Fruit fly (Drosophila melanogaster) whole organism, embryonic: ENCODE data around the gene CG10338.

Source experiments
- Abd-B ChIP-seq: fragments of 200-800 bp; sonication (Bioruptor generic); optimal IDR thresholded peaks from 2 replicates; lab custom pipeline; 2018; ENCODE audit warnings: missing biosample characterization, mild to moderate bottlenecking, missing genetic modification characterization, moderate library complexity
- Aef1 ChIP-seq: fragments of 200-800 bp; sonication (Bioruptor generic); IDR thresholded peaks from 3 replicates; pipeline ENCODE4 v1.3.6; 2022; ENCODE audit warnings: missing biosample characterization, missing genetic modification characterization
- Asciz ChIP-seq: fragments of 200-800 bp; sonication (Bioruptor generic); optimal IDR thresholded peaks from 2 replicates; lab custom pipeline; 2017; ENCODE audit warnings: missing biosample characterization, mild to moderate bottlenecking, missing genetic modification characterization, missing genetic modification reagents
- Atf6 ChIP-seq: fragments of 200-800 bp; sonication (Bioruptor generic); IDR thresholded peaks from 2 replicates; pipeline ENCODE4 v1.3.6; 2022; ENCODE audit warnings: missing biosample characterization, missing genetic modification characterization
- BEAF-32 ChIP-seq: fragments of 200-800 bp; sonication (Bioruptor generic); optimal IDR thresholded peaks from 3 replicates; lab custom pipeline; 2017; ENCODE audit warnings: missing biosample characterization, missing genetic modification characterization, mild to moderate bottlenecking, moderate library complexity, missing genetic modification reagents
- CG10274 ChIP-seq: fragments of 200-800 bp; sonication (Bioruptor generic); optimal IDR thresholded peaks from 3 replicates; lab custom pipeline; 2017; ENCODE audit warnings: missing biosample characterization, mild to moderate bottlenecking, missing genetic modification characterization
- CG10321 ChIP-seq: fragments of 200-800 bp; sonication (Bioruptor generic); IDR thresholded peaks from 2 replicates; pipeline ENCODE4 v1.3.6; 2022; ENCODE audit warnings: missing biosample characterization, missing genetic modification characterization
- CG10959 ChIP-seq: fragments of 200-800 bp; sonication (Bioruptor generic); IDR thresholded peaks from 2 replicates; pipeline ENCODE4 v1.3.6; 2022; ENCODE audit warnings: missing biosample characterization, missing genetic modification characterization
- CG11504 ChIP-seq: fragments of 200-800 bp; sonication (Bioruptor generic); optimal IDR thresholded peaks from 3 replicates; lab custom pipeline; 2019; ENCODE audit warnings: missing biosample characterization, mild to moderate bottlenecking, missing genetic modification characterization, moderate library complexity
- CG12769 ChIP-seq: fragments of 200-800 bp; sonication (Bioruptor generic); optimal IDR thresholded peaks from 2 replicates; lab custom pipeline; 2019; ENCODE audit warnings: missing biosample characterization, mild to moderate bottlenecking, missing genetic modification characterization, moderate library complexity
- CG13123 ChIP-seq: fragments of 200-800 bp; sonication (Bioruptor generic); optimal IDR thresholded peaks from 2 replicates; lab custom pipeline; 2016; ENCODE audit warnings: missing biosample characterization, missing genetic modification characterization
- CG13424 ChIP-seq: fragments of 200-800 bp; sonication (Bioruptor generic); optimal IDR thresholded peaks from 2 replicates; lab custom pipeline; 2019; ENCODE audit warnings: missing biosample characterization, mild to moderate bottlenecking, missing genetic modification characterization, moderate library complexity
- CG1602 ChIP-seq: fragments of 200-800 bp; sonication (Bioruptor generic); optimal IDR thresholded peaks from 3 replicates; lab custom pipeline; 2016; ENCODE audit warnings: missing biosample characterization, missing genetic modification characterization
- CG16813 ChIP-seq: fragments of 200-800 bp; sonication (Bioruptor generic); IDR thresholded peaks from 3 replicates; pipeline ENCODE4 v1.3.6; 2022; ENCODE audit warnings: missing biosample characterization, missing genetic modification characterization; ENCODE audit not compliant: partially characterized antibody
- CG18599 ChIP-seq: fragments of 200-800 bp; sonication (Bioruptor generic); optimal IDR thresholded peaks from 3 replicates; lab custom pipeline; 2017; ENCODE audit warnings: missing biosample characterization, missing genetic modification characterization, mild to moderate bottlenecking, moderate library complexity, missing genetic modification reagents
- CG30431 ChIP-seq: fragments of 200-800 bp; sonication (Bioruptor generic); optimal IDR thresholded peaks from 2 replicates; lab custom pipeline; 2017; ENCODE audit warnings: missing biosample characterization, missing genetic modification characterization
- CG3065 ChIP-seq: fragments of 200-800 bp; sonication (Bioruptor generic); optimal IDR thresholded peaks from 2 replicates; lab custom pipeline; 2016; ENCODE audit warnings: missing biosample characterization, missing genetic modification characterization
- CG34422 ChIP-seq: fragments of 200-800 bp; sonication (Bioruptor generic); IDR thresholded peaks from 3 replicates; pipeline ENCODE4 v1.3.6; 2022; ENCODE audit warnings: missing biosample characterization, missing genetic modification characterization
- CG43689 ChIP-seq: fragments of 200-800 bp; sonication (Bioruptor generic); IDR thresholded peaks from 2 replicates; pipeline ENCODE4 v1.3.6; 2022; ENCODE audit warnings: missing biosample characterization, missing genetic modification characterization
- CG4617 ChIP-seq: fragments of 200-800 bp; sonication (Bioruptor generic); optimal IDR thresholded peaks from 3 replicates; lab custom pipeline; 2016; ENCODE audit warnings: missing biosample characterization, missing genetic modification characterization, borderline replicate concordance
- CG7271 ChIP-seq: fragments of 200-800 bp; sonication (Bioruptor generic); optimal IDR thresholded peaks from 2 replicates; lab custom pipeline; 2018; ENCODE audit warnings: missing biosample characterization, mild to moderate bottlenecking, missing genetic modification characterization, moderate library complexity
- CG8944 ChIP-seq: fragments of 200-800 bp; sonication (Bioruptor generic); optimal IDR thresholded peaks from 3 replicates; lab custom pipeline; 2016; ENCODE audit warnings: missing biosample characterization, missing genetic modification characterization
- Chrac-16 ChIP-seq: fragments of 200-800 bp; sonication (Bioruptor generic); optimal IDR thresholded peaks from 3 replicates; lab custom pipeline; 2016; ENCODE audit warnings: missing biosample characterization, missing genetic modification characterization
- CkIIα-i1 ChIP-seq: fragments of 200-800 bp; sonication (Bioruptor generic); IDR thresholded peaks from 2 replicates; pipeline ENCODE4 v1.3.6; 2022; ENCODE audit warnings: missing biosample characterization, missing genetic modification characterization
- CrebB ChIP-seq: fragments of 200-800 bp; sonication (Bioruptor generic); optimal IDR thresholded peaks from 3 replicates; lab custom pipeline; 2018; ENCODE audit warnings: missing biosample characterization, mild to moderate bottlenecking, missing genetic modification characterization
- Dll ChIP-seq: fragments of 200-800 bp; sonication (Bioruptor generic); IDR thresholded peaks from 4 replicates; pipeline ENCODE4 v1.3.6; 2022; ENCODE audit warnings: missing biosample characterization, missing genetic modification characterization; ENCODE audit not compliant: partially characterized antibody
- GATAe ChIP-seq: fragments of 200-800 bp; sonication (Bioruptor generic); conservative IDR thresholded peaks from 2 replicates; pipeline ENCODE4 v1.3.6; 2022; ENCODE audit warnings: missing biosample characterization, missing genetic modification characterization
- H2.0 ChIP-seq: fragments of 200-800 bp; sonication (Bioruptor generic); IDR thresholded peaks from 2 replicates; pipeline ENCODE4 v1.3.6; 2022; ENCODE audit warnings: missing biosample characterization, missing genetic modification characterization
- Jarid2 ChIP-seq: fragments of 200-800 bp; sonication (Bioruptor generic); optimal IDR thresholded peaks from 3 replicates; lab custom pipeline; 2017; ENCODE audit warnings: mild to moderate bottlenecking, missing biosample characterization, missing genetic modification reagents, missing genetic modification characterization
- Lhr ChIP-seq: fragments of 200-800 bp; sonication (Bioruptor generic); optimal IDR thresholded peaks from 3 replicates; lab custom pipeline; 2017; ENCODE audit warnings: mild to moderate bottlenecking, missing biosample characterization, missing genetic modification reagents, missing genetic modification characterization
- Lim3 ChIP-seq: fragments of 200-800 bp; sonication (Bioruptor generic); IDR thresholded peaks from 2 replicates; pipeline ENCODE4 v1.3.6; 2022; ENCODE audit warnings: missing biosample characterization, missing genetic modification characterization
- MESR4 ChIP-seq: fragments of 200-800 bp; sonication (Bioruptor generic); optimal IDR thresholded peaks from 2 replicates; lab custom pipeline; 2018; ENCODE audit warnings: missing biosample characterization, mild to moderate bottlenecking, missing genetic modification characterization, moderate library complexity
- Rfx ChIP-seq: fragments of 200-800 bp; sonication (Bioruptor generic); IDR thresholded peaks from 2 replicates; pipeline ENCODE4 v1.3.6; 2022; ENCODE audit warnings: missing biosample characterization, missing genetic modification characterization
- Sin3A ChIP-seq: fragments of >200 bp; optimal IDR thresholded peaks from 2 replicates; lab custom pipeline; 2018
- Six4 ChIP-seq: fragments of 200-800 bp; sonication (Bioruptor generic); optimal IDR thresholded peaks from 2 replicates; lab custom pipeline; 2016; ENCODE audit warnings: missing biosample characterization, missing genetic modification characterization
- Sry-β ChIP-seq: fragments of 200-800 bp; sonication (Bioruptor generic); optimal IDR thresholded peaks from 2 replicates; lab custom pipeline; 2018; ENCODE audit warnings: missing biosample characterization, mild to moderate bottlenecking, missing genetic modification characterization, moderate library complexity
- cg ChIP-seq: fragments of 200-800 bp; sonication (Bioruptor generic); optimal IDR thresholded peaks from 3 replicates; lab custom pipeline; 2019; ENCODE audit warnings: missing biosample characterization, mild to moderate bottlenecking, missing genetic modification characterization, moderate library complexity
- ci ChIP-seq: fragments of 200-800 bp; sonication (Bioruptor generic); IDR thresholded peaks from 3 replicates; pipeline ENCODE4 v1.3.6; 2022; ENCODE audit warnings: missing biosample characterization, missing genetic modification characterization
- dati ChIP-seq: fragments of 200-800 bp; sonication (Bioruptor generic); IDR thresholded peaks from 2 replicates; pipeline ENCODE4 v1.3.6; 2022; ENCODE audit warnings: missing biosample characterization, missing genetic modification characterization
- dm ChIP-seq: fragments of 200-800 bp; sonication (Bioruptor generic); optimal IDR thresholded peaks from 3 replicates; lab custom pipeline; 2016; ENCODE audit warnings: missing biosample characterization, missing genetic modification characterization
- ftz-f1 ChIP-seq: fragments of 200-800 bp; sonication (Bioruptor generic); optimal IDR thresholded peaks from 2 replicates; lab custom pipeline; 2016; ENCODE audit warnings: missing biosample characterization, missing genetic modification characterization
- gce ChIP-seq: fragments of 200-800 bp; sonication (Bioruptor generic); IDR thresholded peaks from 3 replicates; pipeline ENCODE4 v1.3.6; 2022; ENCODE audit warnings: missing biosample characterization, missing genetic modification characterization
- gfzf ChIP-seq: fragments of 200-800 bp; sonication (Bioruptor generic); optimal IDR thresholded peaks from 2 replicates; lab custom pipeline; 2016; ENCODE audit warnings: missing biosample characterization, mild to moderate bottlenecking, missing genetic modification characterization, moderate library complexity
- lilli ChIP-seq: fragments of 200-800 bp; sonication (Bioruptor generic); optimal IDR thresholded peaks from 3 replicates; lab custom pipeline; 2016; ENCODE audit warnings: missing biosample characterization, missing genetic modification characterization
- nerfin-2 ChIP-seq: fragments of 200-800 bp; sonication (Bioruptor generic); IDR thresholded peaks from 2 replicates; pipeline ENCODE4 v1.3.6; 2022; ENCODE audit warnings: missing biosample characterization, missing genetic modification characterization; ENCODE audit not compliant: partially characterized antibody
- nmo ChIP-seq: fragments of 200-800 bp; sonication (Bioruptor generic); optimal IDR thresholded peaks from 2 replicates; lab custom pipeline; 2018; ENCODE audit warnings: missing biosample characterization, mild to moderate bottlenecking, missing genetic modification characterization, moderate library complexity
- sens ChIP-seq: fragments of 200-800 bp; sonication (Bioruptor generic); peaks from one replicate; lab custom pipeline; 2016; ENCODE audit warnings: missing biosample characterization, missing genetic modification characterization
- slou ChIP-seq: fragments of 200-800 bp; sonication (Bioruptor generic); optimal IDR thresholded peaks from 3 replicates; lab custom pipeline; 2016; ENCODE audit warnings: missing biosample characterization, missing genetic modification characterization
- sqz ChIP-seq: fragments of 200-800 bp; sonication (Bioruptor generic); optimal IDR thresholded peaks from 3 replicates; lab custom pipeline; 2018; ENCODE audit warnings: missing biosample characterization, mild to moderate bottlenecking, missing genetic modification characterization
- wor ChIP-seq: fragments of 200-800 bp; sonication (Bioruptor generic); IDR thresholded peaks from 2 replicates; pipeline ENCODE4 v1.3.6; 2022; ENCODE audit warnings: missing biosample characterization, missing genetic modification characterization
- zfh1 ChIP-seq: fragments of 200-800 bp; sonication (Bioruptor generic); IDR thresholded peaks from 3 replicates; pipeline ENCODE4 v1.3.6; 2022; ENCODE audit warnings: missing biosample characterization, missing genetic modification characterization

The CG10338 gene

dm6 chr2L:18695404-18695804 lies at the start of gene CG10338, which contains the start of gene CG10383 (continued):
- TF ChIP-seq CG30431 (GFP tag; lab: Kevin White, UChicago) (peak; percentile 72), CrebB (tag; lab: Kevin White, UChicago) (peak; percentile 61), dm (GFP tag; lab: Kevin White, UChicago) (peak; percentile 85), CG7271 (tag; lab: Kevin White, UChicago) (peak; percentile 53), Asciz (GFP tag; lab: Kevin White, UChicago) (peak; percentile 58), CG16813 (GFP tag; lab: Robert Waterston, UW) (no peak), GATAe (GFP tag; lab: Robert Waterston, UW) (peak; percentile 83), Lhr (GFP tag; lab: Kevin White, UChicago) (peak; percentile 62), CG11504 (peak; percentile 70), ci (GFP tag; lab: Robert Waterston, UW) (peak; percentile 97), gfzf (GFP tag; lab: Kevin White, UChicago) (peak; percentile 77), CG43689 (GFP tag; lab: Robert Waterston, UW) (peak; percentile 55), Sin3A (peak; percentile 97), CG8944 (GFP tag; lab: Kevin White, UChicago) (peak; percentile 91), Abd-B (GFP tag; lab: Kevin White, UChicago) (peak; percentile 80), CG1602 (GFP tag; lab: Kevin White, UChicago) (peak; percentile 84), CG10274 (GFP tag; lab: Kevin White, UChicago) (no peak), Lim3 (GFP tag; lab: Robert Waterston, UW) (0 out of 2 replicates have a peak, but pooled peaks have one; percentile 33), Aef1 (peak; percentile 91), nerfin-2 (GFP tag; lab: Robert Waterston, UW) (no peak), slou (GFP tag; lab: Kevin White, UChicago) (peak; percentile 84), CG18599 (GFP tag; lab: Kevin White, UChicago) (peak; percentile 92), lilli (GFP tag; lab: Kevin White, UChicago) (peak; percentile 95), CG10959 (GFP tag; lab: Robert Waterston, UW) (no peak), H2.0 (GFP tag; lab: Robert Waterston, UW) (peak; percentile 88), CkIIα-i1 (GFP tag; lab: Robert Waterston, UW) (no peak), CG10321 (peak; percentile 75), BEAF-32 (GFP tag; lab: Kevin White, UChicago) (peak; percentile 49), Dll (GFP tag; lab: Robert Waterston, UW) (no peak), Sry-β (GFP tag; lab: Kevin White, UChicago) (peak; percentile 9), nmo (GFP tag; lab: Kevin White, UChicago) (peak; percentile 87), CG13123 (GFP tag; lab: Kevin White, UChicago) (peak; percentile 71), Jarid2 (GFP tag; lab: Kevin White, UChicago) (peak; percentile 46), Chrac-16 (GFP tag; lab: Kevin White, UChicago) (peak; percentile 90), Atf6 (GFP tag; lab: Robert Waterston, UW) (peak; percentile 88), zfh1 (GFP tag; lab: Robert Waterston, UW) (peak; percentile 93), Rfx (GFP tag; lab: Robert Waterston, UW) (peak; percentile 94), sens (GFP tag; lab: Kevin White, UChicago) (peak; percentile 96), ftz-f1 (GFP tag; lab: Kevin White, UChicago) (peak; percentile 66), CG13424 (peak; percentile 77), CG12769 (tag; lab: Kevin White, UChicago) (peak; percentile 93), wor (GFP tag; lab: Robert Waterston, UW) (peak; percentile 74), Six4 (GFP tag; lab: Kevin White, UChicago) (peak; percentile 75), CG4617 (GFP tag; lab: Kevin White, UChicago) (peak; percentile 87), cg (GFP tag; lab: Kevin White, UChicago) (no peak), CG3065 (GFP tag; lab: Kevin White, UChicago) (peak; percentile 70), gce (GFP tag; lab: Robert Waterston, UW) (peak; percentile 53; the same call in 1 of the 3 replicates), CG34422 (GFP tag; lab: Robert Waterston, UW) (peak; percentile 94), sqz (no peak), MESR4 (peak; percentile 55), dati (GFP tag; lab: Robert Waterston, UW) (peak; percentile 78)
